Fruit fly (Drosophila melanogaster) whole organism: Measurements from ENCODE around the gene GstD7.

ENCODE experiments used
- CG8478 ChIP-seq: fragments of >200 bp; optimal IDR thresholded peaks from 2 replicates; lab custom pipeline; 2018; ENCODE audit warnings: inconsistent platforms
- Dll ChIP-seq: fragments of >200 bp; optimal IDR thresholded peaks from 2 replicates; lab custom pipeline; 2017
- psq ChIP-seq: fragments of >200 bp; optimal IDR thresholded peaks from 2 replicates; lab custom pipeline; 2017

dm6 chr3R:12364580-12364979, 13.7 kb upstream of the GstD7 start, which contains the start of gene Tim17a1:
- TF ChIP-seq psq (lab: Kevin White, UChicago) = no peak
- TF ChIP-seq Dll (lab: Kevin White, UChicago) = no peak
- TF ChIP-seq CG8478 (lab: Kevin White, UChicago) = no peak
